Worm (Caenorhabditis elegans) whole organism, mixed stage, embryonic: ENCODE data around the gene fbxa-141.

Experiments
- ces-1 ChIP-seq: fragments of 150-350 bp; optimal IDR thresholded peaks from 2 replicates; lab custom pipeline; 2014; ENCODE audit warnings: missing biosample characterization, missing genetic modification reagents, missing genetic modification characterization
- snpc-4 ChIP-seq: fragments of 150-350 bp; optimal IDR thresholded peaks from 2 replicates; lab custom pipeline; 2014; ENCODE audit warnings: missing biosample characterization, missing genetic modification characterization

ce11 chrX:14502116-14502587 is 10.6 kb downstream of the fbxa-141 start:
- TF ChIP-seq snpc-4 (no peak), ces-1 (no peak)
